Fruit fly (Drosophila melanogaster) whole organism, wandering third instar larva: ENCODE results near the gene Rhau.

Experiments
- GATAd ChIP-seq: sonication (Bioruptor generic); optimal IDR thresholded peaks from 2 replicates; lab custom pipeline; 2016; ENCODE audit warnings: missing biosample characterization, missing genetic modification characterization
- Myc ChIP-seq: fragments of >200 bp; optimal IDR thresholded peaks from 2 replicates; lab custom pipeline; 2017
- OdsH ChIP-seq: fragments of 200-800 bp; sonication (Bioruptor generic); optimal IDR thresholded peaks from 2 replicates; lab custom pipeline; 2016; ENCODE audit warnings: missing biosample characterization, mild to moderate bottlenecking, missing genetic modification characterization
- pan ChIP-seq: fragments of >200 bp; optimal IDR thresholded peaks from 2 replicates; lab custom pipeline; 2017
- psq ChIP-seq: fragments of 200-800 bp; sonication (Bioruptor generic); optimal IDR thresholded peaks from 3 replicates; lab custom pipeline; 2017; ENCODE audit warnings: missing biosample characterization, mild to moderate bottlenecking, missing genetic modification characterization, moderate library complexity
- usp ChIP-seq: fragments of >200 bp; optimal IDR thresholded peaks from 2 replicates; lab custom pipeline; 2017; ENCODE audit warnings: missing biosample characterization, missing genetic modification characterization

dm6 chr2L:20716077-20716476 lies 41.7 kb downstream of the Rhau start:
- TF ChIP-seq GATAd (GFP tag; lab: Kevin White, UChicago) (no peak), pan (no peak), OdsH (GFP tag; lab: Kevin White, UChicago) (no peak), usp (GFP tag; lab: Kevin White, UChicago) (no peak), Myc (lab: Kevin White, UChicago) (no peak), psq (GFP tag; lab: Kevin White, UChicago) (no peak)
